Worm (Caenorhabditis elegans) whole organism, young adult: Measurements from ENCODE around the gene Y54F10BM.22.

ENCODE experiments used
- B0019.2 ChIP-seq: fragments of 200-800 bp; sonication (Bioruptor generic); conservative IDR thresholded peaks from 2 replicates; pipeline ENCODE4 v1.3.6; 2022; ENCODE audit warnings: missing genetic modification reagents, missing genetic modification characterization, missing compliant biosample characterization
- C06A6.2 ChIP-seq: fragments of 200-800 bp; sonication (Bioruptor generic); conservative IDR thresholded peaks from 2 replicates; pipeline ENCODE4 v1.3.6; 2022; ENCODE audit warnings: missing genetic modification characterization, missing compliant biosample characterization
- F37B4.10 ChIP-seq: fragments of 200-800 bp; sonication (Bioruptor generic); IDR thresholded peaks from 2 replicates; pipeline ENCODE4 v1.3.6; 2022; ENCODE audit warnings: missing genetic modification characterization, missing compliant biosample characterization
- F57C9.4 ChIP-seq: sonication (generic microtip); optimal IDR thresholded peaks from 2 replicates; lab custom pipeline; 2017; ENCODE audit warnings: mild to moderate bottlenecking, missing genetic modification characterization, missing compliant biosample characterization
- K11D2.4 ChIP-seq: fragments of 200-800 bp; sonication (Bioruptor generic); IDR thresholded peaks from 2 replicates; pipeline ENCODE4 v1.3.6; 2022; ENCODE audit warnings: missing genetic modification reagents, missing genetic modification characterization, missing compliant biosample characterization
- T26A5.8 ChIP-seq: sonication (generic microtip); optimal IDR thresholded peaks from 2 replicates; lab custom pipeline; 2016; ENCODE audit warnings: missing genetic modification characterization, missing compliant biosample characterization
- Y53F4B.3 ChIP-seq: fragments of 200-800 bp; sonication (Bioruptor generic); IDR thresholded peaks from 2 replicates; pipeline ENCODE4 v1.3.6; 2022; ENCODE audit warnings: missing genetic modification reagents, missing genetic modification characterization, missing compliant biosample characterization
- Y53G8AR.9 ChIP-seq: fragments of 200-800 bp; sonication (Bioruptor generic); conservative IDR thresholded peaks from 2 replicates; pipeline ENCODE4 v1.3.6; 2022; ENCODE audit warnings: missing genetic modification reagents, missing genetic modification characterization, missing compliant biosample characterization
- Y67H2A.10 ChIP-seq: fragments of 200-800 bp; sonication (Bioruptor generic); conservative IDR thresholded peaks from 2 replicates; pipeline ENCODE4 v1.3.6; 2022; ENCODE audit warnings: missing genetic modification reagents, missing genetic modification characterization, missing compliant biosample characterization
- Y79H2A.3 ChIP-seq: fragments of 200-800 bp; sonication (Bioruptor generic); conservative IDR thresholded peaks from 2 replicates; pipeline ENCODE4 v1.3.6; 2022; ENCODE audit warnings: missing genetic modification reagents, missing genetic modification characterization, missing compliant biosample characterization
- aptf-3 ChIP-seq: fragments of 200-800 bp; sonication (Bioruptor generic); IDR thresholded peaks from 2 replicates; pipeline ENCODE4 v1.3.6; 2022; ENCODE audit warnings: missing genetic modification characterization, missing compliant biosample characterization
- atf-7 ChIP-seq: sonication (generic microtip); optimal IDR thresholded peaks from 2 replicates; lab custom pipeline; 2017; ENCODE audit warnings: mild to moderate bottlenecking, missing genetic modification characterization, missing compliant biosample characterization
- attf-5 ChIP-seq: fragments of 200-800 bp; sonication (Bioruptor generic); optimal IDR thresholded peaks from 2 replicates; lab custom pipeline; 2018; ENCODE audit warnings: mild to moderate bottlenecking, missing genetic modification characterization, missing compliant biosample characterization
- ceh-100 ChIP-seq: fragments of 200-800 bp; sonication (Bioruptor generic); IDR thresholded peaks from 2 replicates; pipeline ENCODE4 v1.3.6; 2022; ENCODE audit warnings: missing genetic modification reagents, missing genetic modification characterization, missing compliant biosample characterization
- ceh-40 ChIP-seq: fragments of 200-800 bp; sonication (Bioruptor generic); IDR thresholded peaks from 2 replicates; pipeline ENCODE4 v1.3.6; 2022; ENCODE audit warnings: missing genetic modification characterization, missing compliant biosample characterization
- chd-7 ChIP-seq: sonication (generic microtip); optimal IDR thresholded peaks from 2 replicates; lab custom pipeline; 2016; ENCODE audit warnings: mild to moderate bottlenecking, missing genetic modification characterization, moderate library complexity, missing compliant biosample characterization
- die-1 ChIP-seq: sonication (generic microtip); optimal IDR thresholded peaks from 2 replicates; lab custom pipeline; 2016; ENCODE audit warnings: missing genotype, mild to moderate bottlenecking, missing genetic modification characterization, missing compliant biosample characterization
- egl-44 ChIP-seq: fragments of 200-800 bp; sonication (Bioruptor generic); IDR thresholded peaks from 2 replicates; pipeline ENCODE4 v1.3.6; 2022; ENCODE audit warnings: missing genetic modification reagents, missing genetic modification characterization, missing compliant biosample characterization
- ekl-4 ChIP-seq: fragments of 200-800 bp; sonication (Bioruptor generic); IDR thresholded peaks from 2 replicates; pipeline ENCODE4 v1.3.6; 2022; ENCODE audit warnings: missing genetic modification reagents, missing genetic modification characterization, missing compliant biosample characterization
- hlh-26 ChIP-seq: fragments of 200-800 bp; sonication (Bioruptor generic); conservative IDR thresholded peaks from 2 replicates; pipeline ENCODE4 v1.3.6; 2022; ENCODE audit warnings: missing genetic modification reagents, missing genetic modification characterization, missing compliant biosample characterization
- hrde-1 ChIP-seq: sonication (generic microtip); optimal IDR thresholded peaks from 2 replicates; lab custom pipeline; 2016; ENCODE audit warnings: missing genetic modification characterization, mild to moderate bottlenecking, missing compliant biosample characterization, moderate library complexity, missing genotype, missing genetic modification reagents, borderline replicate concordance
- let-607 ChIP-seq, 2 experiments: fragments of 200-800 bp in 1 of 2; sonication (Bioruptor generic) in 1 of 2; sonication (generic microtip) in 1 of 2; optimal IDR thresholded peaks; 2 replicates each; lab custom pipeline; 2016 to 2018; ENCODE audit warnings: mild to moderate bottlenecking in 2 of 2, missing compliant biosample characterization in 2 of 2, missing genetic modification characterization in 2 of 2, moderate library complexity in 2 of 2, missing genotype in 1 of 2
- lin-26 ChIP-seq: fragments of 200-800 bp; sonication (Bioruptor generic); IDR thresholded peaks from 2 replicates; pipeline ENCODE4 v1.3.6; 2022; ENCODE audit warnings: missing genetic modification reagents, missing genetic modification characterization, missing compliant biosample characterization
- madf-6 ChIP-seq: fragments of 200-800 bp; sonication (Bioruptor generic); IDR thresholded peaks from 2 replicates; pipeline ENCODE4 v1.3.6; 2022; ENCODE audit warnings: missing genetic modification reagents, missing genetic modification characterization, missing compliant biosample characterization
- mes-4 ChIP-seq: sonication (generic microtip); optimal IDR thresholded peaks from 2 replicates; lab custom pipeline; 2016; ENCODE audit warnings: missing genotype, missing genetic modification characterization, missing compliant biosample characterization
- mxl-1 ChIP-seq: sonication (generic microtip); optimal IDR thresholded peaks from 2 replicates; lab custom pipeline; 2016; ENCODE audit warnings: missing genetic modification characterization, missing compliant biosample characterization
- nhr-179 ChIP-seq: sonication (generic microtip); optimal IDR thresholded peaks from 2 replicates; lab custom pipeline; 2016; ENCODE audit warnings: mild to moderate bottlenecking, missing genetic modification characterization, missing compliant biosample characterization
- pbrm-1 ChIP-seq: fragments of 200-800 bp; sonication (Bioruptor generic); IDR thresholded peaks from 2 replicates; pipeline ENCODE4 v1.3.6; 2022; ENCODE audit warnings: missing genetic modification reagents, missing genetic modification characterization, missing compliant biosample characterization
- sdz-38 ChIP-seq: sonication (generic microtip); optimal IDR thresholded peaks from 2 replicates; lab custom pipeline; 2016; ENCODE audit warnings: missing genotype, missing genetic modification characterization, missing compliant biosample characterization
- sea-2 ChIP-seq: fragments of 200-800 bp; sonication (Bioruptor generic); IDR thresholded peaks from 2 replicates; pipeline ENCODE4 v1.3.6; 2022; ENCODE audit warnings: missing genetic modification characterization, missing compliant biosample characterization
- sptf-2 ChIP-seq: fragments of 200-800 bp; sonication (Bioruptor generic); optimal IDR thresholded peaks from 2 replicates; lab custom pipeline; 2018; ENCODE audit warnings: mild to moderate bottlenecking, missing genetic modification characterization, missing compliant biosample characterization
- unc-130 ChIP-seq: sonication (generic microtip); optimal IDR thresholded peaks from 2 replicates; lab custom pipeline; 2016; ENCODE audit warnings: missing genetic modification reagents, missing genetic modification characterization, missing compliant biosample characterization
- unc-62 ChIP-seq: fragments of 150-350 bp; optimal IDR thresholded peaks from 2 replicates; lab custom pipeline; 2014; ENCODE audit warnings: missing biosample characterization, missing genetic modification reagents, missing genetic modification characterization
- zfh-2 ChIP-seq: fragments of 200-800 bp; sonication (Bioruptor generic); conservative IDR thresholded peaks from 2 replicates; pipeline ENCODE4 v1.3.6; 2022; ENCODE audit warnings: missing genetic modification reagents, missing genetic modification characterization, missing compliant biosample characterization
- ztf-26 ChIP-seq: sonication (generic microtip); optimal IDR thresholded peaks from 2 replicates; lab custom pipeline; 2017; ENCODE audit warnings: missing genetic modification characterization, missing compliant biosample characterization

The Y54F10BM.22 gene

DNA sequence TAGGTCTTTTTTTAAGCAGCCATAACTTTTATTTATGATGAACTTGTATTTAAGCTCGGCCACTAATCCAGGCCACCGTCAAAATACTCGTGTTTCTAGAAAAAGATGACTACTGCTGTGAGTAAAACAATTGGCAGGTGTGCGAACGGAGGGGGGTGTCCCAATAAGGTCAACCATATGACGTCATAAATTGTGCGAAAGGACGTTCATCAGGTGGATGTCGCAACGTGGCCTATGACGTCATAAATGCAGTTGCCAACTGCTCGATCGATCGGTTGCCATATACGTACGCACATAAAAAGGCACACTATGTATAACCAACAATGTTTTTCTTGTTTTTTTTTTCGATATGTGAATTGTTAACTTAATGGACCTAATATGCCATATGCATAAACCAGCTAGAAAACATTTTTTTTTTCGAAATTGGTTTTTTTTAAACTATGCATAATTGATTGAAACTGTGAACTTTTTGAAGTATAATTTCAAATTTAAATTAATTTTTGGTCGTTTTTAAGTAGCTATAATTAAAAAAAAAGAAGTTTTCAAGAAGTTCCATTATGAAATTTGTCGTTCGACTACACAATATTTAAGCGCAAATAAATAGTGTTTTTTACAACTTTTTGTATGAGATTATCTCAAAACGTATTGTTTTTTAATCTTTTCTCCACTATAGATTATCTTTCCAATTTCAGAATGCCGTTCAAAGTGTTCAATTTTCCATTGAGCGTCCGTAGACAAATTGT lies 46.3 kb upstream of the Y54F10BM.22 start, which contains the start of gene C39B5.2:
C39B5.2 (plus strand) TSS at position 693 of the 743 bp plus-strand sequence.
- TF ChIP-seq T26A5.8 (tag; lab: Kevin White, UChicago) (no peak), atf-7 (tag; lab: Kevin White, UChicago) (peak; percentile 28)

ce11 chrIII:2239587-2240144 lies 41.0 kb upstream of the Y54F10BM.22 start, which contains the start of gene C39B5.10:
Gene C39B5.10 (minus strand): TSS chrIII:2239637.
- TF ChIP-seq egl-44 (GFP tag; lab: Robert Waterston, UW): no peak
- TF ChIP-seq let-607 (tag; optimal IDR thresholded peaks at IDR 0.05; lab: Kevin White, UChicago): no peak
- no peak for TF ChIP-seq lin-26
- no peak for TF ChIP-seq madf-6 (GFP tag; lab: Robert Waterston, UW)
- TF ChIP-seq hlh-26 (GFP tag; lab: Robert Waterston, UW): no peak
- no peak for TF ChIP-seq C06A6.2 (GFP tag; lab: Robert Waterston, UW)
- TF ChIP-seq mes-4 (tag; lab: Kevin White, UChicago): no peak
- TF ChIP-seq ztf-26 (tag; lab: Kevin White, UChicago): no peak
- no peak for TF ChIP-seq mxl-1 (tag; lab: Kevin White, UChicago)
- TF ChIP-seq attf-5 (GFP tag; lab: Kevin White, UChicago): no peak
- no peak for TF ChIP-seq unc-130
- no peak for TF ChIP-seq sptf-2 (GFP tag; lab: Kevin White, UChicago)
- TF ChIP-seq Y67H2A.10 (GFP tag; lab: Robert Waterston, UW): no peak
- TF ChIP-seq unc-62 (GFP tag; lab: Kevin White, UChicago): no peak
- no peak for TF ChIP-seq sea-2 (GFP tag; lab: Robert Waterston, UW)
- TF ChIP-seq aptf-3 (GFP tag; lab: Robert Waterston, UW): no peak
- TF ChIP-seq ceh-100: no peak

ce11 chrIII:2240471-2240870 lies 40.2 kb upstream of the Y54F10BM.22 start, which contains the start of gene srz-56:
Gene srz-56 (plus strand): TSS chrIII:2240771.
- TF ChIP-seq sea-2 (GFP tag; lab: Robert Waterston, UW) (no peak), zfh-2 (no peak), chd-7 (tag; lab: Kevin White, UChicago) (no peak), sdz-38 (tag; lab: Kevin White, UChicago) (no peak), atf-7 (tag; lab: Kevin White, UChicago) (no peak), B0019.2 (GFP tag; lab: Robert Waterston, UW) (no peak), F57C9.4 (tag; lab: Kevin White, UChicago) (no peak), Y53F4B.3 (GFP tag; lab: Robert Waterston, UW) (no peak), hrde-1 (tag; lab: Kevin White, UChicago) (no peak), Y79H2A.3 (GFP tag; lab: Robert Waterston, UW) (no peak), K11D2.4 (no peak), F37B4.10 (GFP tag; lab: Robert Waterston, UW) (no peak), die-1 (tag; lab: Kevin White, UChicago) (no peak), Y53G8AR.9 (GFP tag; lab: Robert Waterston, UW) (no peak), pbrm-1 (no peak), ceh-40 (GFP tag; lab: Robert Waterston, UW) (no peak), ekl-4 (GFP tag; lab: Robert Waterston, UW) (no peak), nhr-179 (tag; lab: Kevin White, UChicago) (no peak)
